Worm (Caenorhabditis elegans) whole organism, L4 larva: Measurements from ENCODE around the gene C35B1.2.
A peak's percentile ranks its signal among the peaks of the same experiment; 100 is the strongest.

Experiments
- F26F4.8 ChIP-seq: fragments of 200-800 bp; sonication (Bioruptor generic); conservative IDR thresholded peaks from 2 replicates; pipeline ENCODE4 v1.3.6; 2022; ENCODE audit warnings: missing genetic modification characterization, missing compliant biosample characterization
- T20F7.1 ChIP-seq: fragments of 200-800 bp; sonication (Bioruptor generic); optimal IDR thresholded peaks from 2 replicates; lab custom pipeline; 2018; ENCODE audit warnings: mild to moderate bottlenecking, missing genetic modification characterization, missing compliant biosample characterization
- Y75B8A.6 ChIP-seq: fragments of 200-800 bp; sonication (Bioruptor generic); IDR thresholded peaks from 2 replicates; pipeline ENCODE4 v1.3.6; 2022; ENCODE audit warnings: missing genetic modification reagents, missing genetic modification characterization, missing compliant biosample characterization
- aha-1 ChIP-seq: fragments of 150-350 bp; peaks from one replicate; lab custom pipeline; 2014; ENCODE audit warnings: missing biosample characterization, missing genetic modification characterization
- attf-4 ChIP-seq: sonication (generic microtip); optimal IDR thresholded peaks from 3 replicates; lab custom pipeline; 2017; ENCODE audit warnings: missing biosample characterization, missing genetic modification characterization
- ceh-20 ChIP-seq: fragments of 200-800 bp; sonication (Bioruptor generic); IDR thresholded peaks from 2 replicates; pipeline ENCODE4 v1.3.6; 2022; ENCODE audit warnings: missing genetic modification reagents, missing genetic modification characterization, missing compliant biosample characterization
- ceh-28 ChIP-seq: fragments of 150-350 bp; optimal IDR thresholded peaks from 2 replicates; lab custom pipeline; 2014; ENCODE audit warnings: missing biosample characterization, missing genetic modification reagents, missing genetic modification characterization
- cey-2 ChIP-seq: sonication (generic microtip); optimal IDR thresholded peaks from 3 replicates; lab custom pipeline; 2017; ENCODE audit warnings: missing genetic modification characterization, mild to moderate bottlenecking, missing compliant biosample characterization, antibody characterized with exemption, borderline replicate concordance; ENCODE audit not compliant: insufficient read depth
- ctbp-1 ChIP-seq: fragments of 200-800 bp; sonication (Bioruptor generic); IDR thresholded peaks from 2 replicates; pipeline ENCODE4 v1.3.6; 2022; ENCODE audit warnings: missing genetic modification reagents, missing genetic modification characterization, missing compliant biosample characterization
- daf-12 ChIP-seq: fragments of 150-350 bp; optimal IDR thresholded peaks from 2 replicates; lab custom pipeline; 2014; ENCODE audit warnings: missing biosample characterization, missing genetic modification reagents, missing genetic modification characterization
- daf-8 ChIP-seq: fragments of 200-800 bp; sonication (Bioruptor generic); IDR thresholded peaks from 2 replicates; pipeline ENCODE4 v1.3.6; 2022; ENCODE audit warnings: missing genetic modification characterization, missing compliant biosample characterization
- dmd-9 ChIP-seq: fragments of 200-800 bp; sonication (Bioruptor generic); IDR thresholded peaks from 2 replicates; pipeline ENCODE4 v1.3.6; 2022; ENCODE audit warnings: missing genetic modification reagents, missing genetic modification characterization, missing compliant biosample characterization
- duxl-1 ChIP-seq: sonication (generic microtip); optimal IDR thresholded peaks from 2 replicates; lab custom pipeline; 2016; ENCODE audit warnings: mild to moderate bottlenecking, missing genetic modification characterization, moderate library complexity, missing compliant biosample characterization; ENCODE audit not compliant: poor library complexity
- dve-1 ChIP-seq: sonication (generic microtip); optimal IDR thresholded peaks from 2 replicates; lab custom pipeline; 2017; ENCODE audit warnings: antibody characterized with exemption, mild to moderate bottlenecking, missing genetic modification characterization, missing compliant biosample characterization; ENCODE audit not compliant: insufficient read depth
- egl-27 ChIP-seq: sonication (generic microtip); optimal IDR thresholded peaks from 3 replicates; lab custom pipeline; 2017; ENCODE audit warnings: missing biosample characterization, missing genetic modification reagents, missing genetic modification characterization
- fkh-10 ChIP-seq: fragments of 150-350 bp; optimal IDR thresholded peaks from 2 replicates; lab custom pipeline; 2014; ENCODE audit warnings: missing biosample characterization, missing genetic modification reagents, missing genetic modification characterization
- hif-1 ChIP-seq, 2 experiments: sonication (generic microtip); optimal IDR thresholded peaks; 2 replicates each; lab custom pipeline; 2016 to 2017; ENCODE audit warnings: missing compliant biosample characterization in 2 of 2, missing genetic modification characterization in 2 of 2, missing genetic modification reagents in 2 of 2, missing genotype in 2 of 2, mild to moderate bottlenecking in 1 of 2
- hlh-30 ChIP-seq: sonication (generic microtip); optimal IDR thresholded peaks from 2 replicates; lab custom pipeline; 2017; ENCODE audit warnings: antibody characterized with exemption, mild to moderate bottlenecking, missing genetic modification characterization, missing compliant biosample characterization; ENCODE audit not compliant: insufficient read depth
- hmg-1.1 ChIP-seq: fragments of 200-800 bp; sonication (Bioruptor generic); IDR thresholded peaks from 2 replicates; pipeline ENCODE4 v1.3.6; 2022; ENCODE audit warnings: missing genetic modification reagents, missing genetic modification characterization, missing compliant biosample characterization
- lin-1 ChIP-seq: fragments of 200-800 bp; sonication (Bioruptor generic); IDR thresholded peaks from 2 replicates; pipeline ENCODE4 v1.3.6; 2022; ENCODE audit warnings: missing genetic modification reagents, missing genetic modification characterization, missing compliant biosample characterization
- lin-13 ChIP-seq: fragments of 150-350 bp; optimal IDR thresholded peaks from 2 replicates; lab custom pipeline; 2014; ENCODE audit warnings: missing biosample characterization, missing genetic modification reagents, missing genetic modification characterization
- lin-29 ChIP-seq: fragments of 200-800 bp; sonication (Bioruptor generic); IDR thresholded peaks from 2 replicates; pipeline ENCODE4 v1.3.6; 2022; ENCODE audit warnings: missing genetic modification reagents, missing genetic modification characterization, missing compliant biosample characterization
- lir-3 ChIP-seq: sonication (generic microtip); optimal IDR thresholded peaks from 2 replicates; lab custom pipeline; 2016; ENCODE audit warnings: mild to moderate bottlenecking, missing genetic modification characterization, missing compliant biosample characterization
- madf-5 ChIP-seq, 2 experiments: fragments of 200-800 bp; sonication (Bioruptor generic); IDR thresholded peaks; 2 replicates each; pipeline ENCODE4 v1.3.6; 2022; ENCODE audit warnings: missing compliant biosample characterization in 2 of 2, missing genetic modification characterization in 2 of 2
- madf-9 ChIP-seq: fragments of 200-800 bp; sonication (Bioruptor generic); conservative IDR thresholded peaks from 2 replicates; pipeline ENCODE4 v1.3.6; 2022; ENCODE audit warnings: missing genetic modification reagents, missing genetic modification characterization, missing compliant biosample characterization
- mdt-29 ChIP-seq: fragments of 200-800 bp; sonication (Bioruptor generic); IDR thresholded peaks from 2 replicates; pipeline ENCODE4 v1.3.6; 2022; ENCODE audit warnings: missing genetic modification reagents, missing genetic modification characterization, missing compliant biosample characterization
- mep-1 ChIP-seq: fragments of 150-350 bp; sonication (generic microtip); optimal IDR thresholded peaks from 3 replicates; lab custom pipeline; 2014; ENCODE audit warnings: missing biosample characterization, missing genetic modification characterization
- mes-2 ChIP-seq: sonication (generic microtip); optimal IDR thresholded peaks from 2 replicates; lab custom pipeline; 2016; ENCODE audit warnings: missing genotype, mild to moderate bottlenecking, missing genetic modification characterization, missing compliant biosample characterization; ENCODE audit not compliant: poor library complexity, severe bottlenecking
- nhr-102 ChIP-seq: sonication (generic microtip); optimal IDR thresholded peaks from 2 replicates; lab custom pipeline; 2016; ENCODE audit warnings: mild to moderate bottlenecking, missing genetic modification characterization, moderate library complexity, missing compliant biosample characterization
- nhr-111 ChIP-seq: fragments of 200-800 bp; sonication (Bioruptor generic); optimal IDR thresholded peaks from 2 replicates; lab custom pipeline; 2018; ENCODE audit warnings: mild to moderate bottlenecking, missing genetic modification characterization, missing compliant biosample characterization
- nhr-41 ChIP-seq: fragments of 200-800 bp; sonication (Bioruptor generic); IDR thresholded peaks from 2 replicates; pipeline ENCODE4 v1.3.6; 2022; ENCODE audit warnings: missing genetic modification reagents, missing genetic modification characterization, missing compliant biosample characterization
- nhr-42 ChIP-seq: fragments of 200-800 bp; sonication (Bioruptor generic); IDR thresholded peaks from 2 replicates; pipeline ENCODE4 v1.3.6; 2022; ENCODE audit warnings: missing genetic modification characterization, missing compliant biosample characterization
- nhr-48 ChIP-seq: sonication (generic microtip); optimal IDR thresholded peaks from 2 replicates; lab custom pipeline; 2016; ENCODE audit warnings: mild to moderate bottlenecking, missing genetic modification characterization, missing compliant biosample characterization
- nhr-6 ChIP-seq: fragments of 150-350 bp; optimal IDR thresholded peaks from 2 replicates; lab custom pipeline; 2014; ENCODE audit warnings: missing biosample characterization, missing genetic modification characterization
- nhr-76 ChIP-seq: fragments of 150-350 bp; optimal IDR thresholded peaks from 2 replicates; lab custom pipeline; 2014; ENCODE audit warnings: missing biosample characterization, missing genetic modification characterization
- php-3 ChIP-seq: fragments of 200-800 bp; sonication (Bioruptor generic); IDR thresholded peaks from 2 replicates; pipeline ENCODE4 v1.3.6; 2022; ENCODE audit warnings: missing genetic modification reagents, missing genetic modification characterization, missing compliant biosample characterization
- pqm-1 ChIP-seq: sonication (generic microtip); optimal IDR thresholded peaks from 2 replicates; lab custom pipeline; 2017; ENCODE audit warnings: missing biosample characterization, missing genetic modification characterization
- snpc-1.2 ChIP-seq: fragments of 200-800 bp; sonication (Bioruptor generic); IDR thresholded peaks from 2 replicates; pipeline ENCODE4 v1.3.6; 2022; ENCODE audit warnings: missing genetic modification reagents, missing genetic modification characterization, missing compliant biosample characterization
- spr-3 ChIP-seq: fragments of 200-800 bp; sonication (Bioruptor generic); optimal IDR thresholded peaks from 2 replicates; lab custom pipeline; 2018; ENCODE audit warnings: mild to moderate bottlenecking, missing genetic modification characterization, missing compliant biosample characterization
- tag-97 ChIP-seq: fragments of 200-800 bp; sonication (Bioruptor generic); IDR thresholded peaks from 2 replicates; pipeline ENCODE4 v1.3.6; 2022; ENCODE audit warnings: missing genetic modification characterization, missing compliant biosample characterization
- tra-1 ChIP-seq: fragments of 200-800 bp; sonication (Bioruptor generic); IDR thresholded peaks from 2 replicates; pipeline ENCODE4 v1.3.6; 2022; ENCODE audit warnings: missing genetic modification reagents, missing genetic modification characterization, missing compliant biosample characterization
- unc-130 ChIP-seq: sonication (generic microtip); optimal IDR thresholded peaks from 2 replicates; lab custom pipeline; 2016; ENCODE audit warnings: missing genetic modification reagents, missing genetic modification characterization, missing compliant biosample characterization
- unc-39 ChIP-seq: sonication (generic microtip); optimal IDR thresholded peaks from 2 replicates; lab custom pipeline; 2017; ENCODE audit warnings: missing biosample characterization, missing genetic modification characterization
- unc-62 ChIP-seq, 3 experiments: fragments of 150-350 bp in 1 of 3; sonication (generic microtip); optimal IDR thresholded peaks in 2 of 3; peaks in 1 of 3; 1 replicate in 1 of 3; 2 replicates in 2 of 3; lab custom pipeline; 2014 to 2017; ENCODE audit warnings: missing biosample characterization in 3 of 3, missing genetic modification characterization in 3 of 3, missing genetic modification reagents in 3 of 3, missing genotype in 1 of 3
- zag-1 ChIP-seq: fragments of 150-350 bp; optimal IDR thresholded peaks from 2 replicates; lab custom pipeline; 2014; ENCODE audit warnings: missing biosample characterization, missing genetic modification characterization
- zfp-2 ChIP-seq: sonication (generic microtip); optimal IDR thresholded peaks from 2 replicates; lab custom pipeline; 2016; ENCODE audit warnings: mild to moderate bottlenecking, missing genetic modification characterization, missing compliant biosample characterization
- zfp-3 ChIP-seq: fragments of 200-800 bp; sonication (Bioruptor generic); conservative IDR thresholded peaks from 2 replicates; pipeline ENCODE4 v1.3.6; 2022; ENCODE audit warnings: missing genetic modification reagents, missing genetic modification characterization, missing compliant biosample characterization
- zip-2 ChIP-seq: fragments of 150-350 bp; optimal IDR thresholded peaks from 2 replicates; lab custom pipeline; 2014; ENCODE audit warnings: missing biosample characterization, missing genetic modification characterization
- ztf-7 ChIP-seq: fragments of 150-350 bp; optimal IDR thresholded peaks from 2 replicates; lab custom pipeline; 2014; ENCODE audit warnings: missing biosample characterization, missing genetic modification characterization

The C35B1.2 gene

ce11 chrIV:4049398-4049998, 36.5 kb upstream of the C35B1.2 start, which contains the start of gene pcn-1:
Gene pcn-1, minus strand, starts transcription at chrIV:4049448.
- TF ChIP-seq nhr-111 (GFP tag; lab: Kevin White, UChicago) = peak; percentile 57
- TF ChIP-seq unc-130 (GFP tag; lab: Kevin White, UChicago) = peak; percentile 91
- TF ChIP-seq zfp-3 = peak; percentile 94
- TF ChIP-seq T20F7.1 = no peak
- peak; percentile 74 for TF ChIP-seq nhr-6 (tag; lab: Kevin White, UChicago)
- no peak for TF ChIP-seq daf-8 (GFP tag; lab: Robert Waterston, UW)
- peak; percentile 88 for TF ChIP-seq lin-29 (GFP tag; lab: Robert Waterston, UW)
- peak; percentile 85 for TF ChIP-seq hlh-30 (tag; lab: Kevin White, UChicago)
- TF ChIP-seq nhr-41 (GFP tag; lab: Robert Waterston, UW) = no peak
- peak; percentile 65 for TF ChIP-seq fkh-10
- TF ChIP-seq madf-9 (GFP tag; lab: Robert Waterston, UW) = peak; percentile 86
- TF ChIP-seq zip-2 (tag; lab: Kevin White, UChicago) = peak; percentile 62
- TF ChIP-seq zag-1 = no peak
- peak; percentile 85 for TF ChIP-seq snpc-1.2 (GFP tag; lab: Robert Waterston, UW)
- peak; percentile 92 for TF ChIP-seq spr-3 (GFP tag; lab: Kevin White, UChicago)
- TF ChIP-seq tag-97 (GFP tag; lab: Robert Waterston, UW) = no peak
- TF ChIP-seq nhr-76 (tag; lab: Kevin White, UChicago) = peak; percentile 56
- TF ChIP-seq ceh-28 (tag; lab: Kevin White, UChicago) = no peak
- no peak for TF ChIP-seq daf-12 (tag; lab: Kevin White, UChicago)
- TF ChIP-seq madf-5 (GFP tag; IDR thresholded peaks at IDR 0.05; lab: Robert Waterston, UW) = no peak
- TF ChIP-seq mdt-29 (GFP tag; lab: Robert Waterston, UW) = peak; percentile 86
- peak; percentile 82 for TF ChIP-seq ctbp-1 (GFP tag; lab: Robert Waterston, UW)
- TF ChIP-seq cey-2 = no peak
- peak; percentile 86 for TF ChIP-seq nhr-48 (tag; lab: Kevin White, UChicago)
- peak; percentile 92 for TF ChIP-seq hmg-1.1 (GFP tag; lab: Robert Waterston, UW)
- peak in 1 of 2 experiments; percentile 97 for TF ChIP-seq unc-62 (GFP tag; optimal IDR thresholded peaks at IDR 0.05 in 1 of 2; lab: Kevin White, UChicago)
- TF ChIP-seq unc-62 (tag; optimal IDR thresholded peaks at IDR 0.05; lab: Kevin White, UChicago) = no peak
- peak; percentile 90 for TF ChIP-seq dmd-9 (GFP tag; lab: Robert Waterston, UW)
- TF ChIP-seq ztf-7 (tag; lab: Kevin White, UChicago) = peak; percentile 78
- TF ChIP-seq lir-3 = peak; percentile 53
- TF ChIP-seq php-3 (GFP tag; lab: Robert Waterston, UW) = peak; percentile 87
- no peak for TF ChIP-seq attf-4
- TF ChIP-seq nhr-42 = peak; percentile 94
- peak; percentile 82 for TF ChIP-seq lin-13
- no peak for TF ChIP-seq F26F4.8 (GFP tag; lab: Robert Waterston, UW)
- no peak for TF ChIP-seq Y75B8A.6 (GFP tag; lab: Robert Waterston, UW)
- TF ChIP-seq tra-1 (GFP tag; lab: Robert Waterston, UW) = peak; percentile 86
- peak; percentile 79 for TF ChIP-seq zfp-2 (tag; lab: Kevin White, UChicago)
- TF ChIP-seq duxl-1 = peak; percentile 87
- no peak for TF ChIP-seq egl-27 (tag; lab: Kevin White, UChicago)
- peak; percentile 95 for TF ChIP-seq aha-1 (tag; lab: Kevin White, UChicago)
- peak; percentile 96 for TF ChIP-seq dve-1 (tag; lab: Kevin White, UChicago)
- no peak for TF ChIP-seq unc-39 (tag; lab: Kevin White, UChicago)
- peak; percentile 91 for TF ChIP-seq mes-2 (tag; lab: Kevin White, UChicago)
- peak; percentile 93 for TF ChIP-seq mep-1 (tag; lab: Kevin White, UChicago)
- TF ChIP-seq lin-1 (GFP tag; lab: Robert Waterston, UW) = peak; percentile 71
- peak; percentile 80 to 87 for TF ChIP-seq hif-1 (tag; optimal IDR thresholded peaks at IDR 0.05; lab: Kevin White, UChicago)
- TF ChIP-seq pqm-1 = no peak
- TF ChIP-seq ceh-20 (GFP tag; lab: Robert Waterston, UW) = peak; percentile 93
- peak; percentile 96 for TF ChIP-seq nhr-102 (tag; lab: Kevin White, UChicago)
